Fruit fly (Drosophila melanogaster) whole organism, embryonic: ENCODE measurements around the gene Sumo.

Experiments used
- Aef1 ChIP-seq: fragments of 200-800 bp; sonication (Bioruptor generic); IDR thresholded peaks from 3 replicates; pipeline ENCODE4 v1.3.6; 2022; ENCODE audit warnings: missing biosample characterization, missing genetic modification characterization
- Bgb ChIP-seq: fragments of 200-800 bp; sonication (Bioruptor generic); IDR thresholded peaks from 2 replicates; pipeline ENCODE4 v1.3.6; 2022; ENCODE audit warnings: missing biosample characterization, missing genetic modification characterization; ENCODE audit not compliant: partially characterized antibody
- BtbVII ChIP-seq: fragments of 200-800 bp; sonication (Bioruptor generic); optimal IDR thresholded peaks from 3 replicates; lab custom pipeline; 2017; ENCODE audit warnings: missing biosample characterization, mild to moderate bottlenecking, missing genetic modification characterization
- CG10543 ChIP-seq: fragments of 200-800 bp; sonication (Bioruptor generic); optimal IDR thresholded peaks from 3 replicates; lab custom pipeline; 2017; ENCODE audit warnings: missing biosample characterization, mild to moderate bottlenecking, missing genetic modification characterization, moderate library complexity
- CG10565 ChIP-seq: fragments of 200-800 bp; sonication (Bioruptor generic); optimal IDR thresholded peaks from 3 replicates; lab custom pipeline; 2016; ENCODE audit warnings: missing biosample characterization, mild to moderate bottlenecking, missing genetic modification characterization
- CG11085 ChIP-seq: fragments of 200-800 bp; sonication (Bioruptor generic); IDR thresholded peaks from 2 replicates; pipeline ENCODE4 v1.3.6; 2022; ENCODE audit warnings: missing biosample characterization, missing genetic modification characterization
- CG12769 ChIP-seq: fragments of 200-800 bp; sonication (Bioruptor generic); optimal IDR thresholded peaks from 2 replicates; lab custom pipeline; 2019; ENCODE audit warnings: missing biosample characterization, mild to moderate bottlenecking, missing genetic modification characterization, moderate library complexity
- CG18619 ChIP-seq: fragments of 200-800 bp; sonication (Bioruptor generic); optimal IDR thresholded peaks from 3 replicates; lab custom pipeline; 2017; ENCODE audit warnings: missing biosample characterization, mild to moderate bottlenecking, missing genetic modification characterization
- CG18764 ChIP-seq: fragments of 200-800 bp; sonication (Bioruptor generic); optimal IDR thresholded peaks from 3 replicates; lab custom pipeline; 2016; ENCODE audit warnings: missing biosample characterization, missing genetic modification characterization
- CG2889 ChIP-seq: fragments of 200-800 bp; sonication (Bioruptor generic); IDR thresholded peaks from 3 replicates; pipeline ENCODE4 v1.3.6; 2022; ENCODE audit warnings: missing biosample characterization, missing genetic modification characterization
- CG42726 ChIP-seq: fragments of 200-800 bp; sonication (Bioruptor generic); IDR thresholded peaks from 2 replicates; pipeline ENCODE4 v1.3.6; 2022; ENCODE audit warnings: missing biosample characterization, missing genetic modification characterization; ENCODE audit not compliant: partially characterized antibody
- CG4424 ChIP-seq: fragments of 200-800 bp; sonication (Bioruptor generic); optimal IDR thresholded peaks from 3 replicates; lab custom pipeline; 2016; ENCODE audit warnings: missing biosample characterization, missing genetic modification characterization
- CG6791 ChIP-seq: fragments of 200-800 bp; sonication (Bioruptor generic); IDR thresholded peaks from 3 replicates; pipeline ENCODE4 v1.3.6; 2022; ENCODE audit warnings: missing biosample characterization, missing genetic modification characterization; ENCODE audit not compliant: partially characterized antibody
- CG7963 ChIP-seq: fragments of 200-800 bp; sonication (Bioruptor generic); IDR thresholded peaks from 3 replicates; pipeline ENCODE4 v1.3.6; 2022; ENCODE audit warnings: missing biosample characterization, missing genetic modification characterization; ENCODE audit not compliant: partially characterized antibody
- Chrac-16 ChIP-seq: fragments of 200-800 bp; sonication (Bioruptor generic); optimal IDR thresholded peaks from 3 replicates; lab custom pipeline; 2016; ENCODE audit warnings: missing biosample characterization, missing genetic modification characterization
- Deaf1 ChIP-seq: fragments of 200-800 bp; optimal IDR thresholded peaks from 3 replicates; lab custom pipeline; 2019; ENCODE audit warnings: missing biosample characterization, mild to moderate bottlenecking, missing genetic modification characterization, moderate library complexity
- Dp ChIP-seq: fragments of 200-800 bp; sonication (Bioruptor generic); optimal IDR thresholded peaks from 2 replicates; lab custom pipeline; 2018; ENCODE audit warnings: missing biosample characterization, mild to moderate bottlenecking, missing genetic modification characterization, moderate library complexity
- Fer2 ChIP-seq: fragments of 200-800 bp; sonication (Bioruptor generic); optimal IDR thresholded peaks from 2 replicates; lab custom pipeline; 2018; ENCODE audit warnings: missing biosample characterization, mild to moderate bottlenecking, missing genetic modification characterization, moderate library complexity
- Gug ChIP-seq: fragments of 200-800 bp; sonication (Bioruptor generic); IDR thresholded peaks from 4 replicates; pipeline ENCODE4 v1.3.6; 2022; ENCODE audit warnings: missing biosample characterization, missing genetic modification characterization
- H2.0 ChIP-seq: fragments of 200-800 bp; sonication (Bioruptor generic); IDR thresholded peaks from 2 replicates; pipeline ENCODE4 v1.3.6; 2022; ENCODE audit warnings: missing biosample characterization, missing genetic modification characterization
- Hr78 ChIP-seq, 2 experiments: fragments of 200-800 bp in 1 of 2; fragments of >200 bp in 1 of 2; sonication (Bioruptor generic) in 1 of 2; optimal IDR thresholded peaks; 2 replicates each; lab custom pipeline; 2017 to 2019; ENCODE audit warnings: missing biosample characterization in 2 of 2, missing genetic modification characterization in 2 of 2, mild to moderate bottlenecking in 1 of 2, moderate library complexity in 1 of 2
- Opbp ChIP-seq: fragments of 200-800 bp; sonication (Bioruptor generic); IDR thresholded peaks from 3 replicates; pipeline ENCODE4 v1.3.6; 2022; ENCODE audit warnings: missing biosample characterization, missing genetic modification characterization; ENCODE audit not compliant: partially characterized antibody
- Optix ChIP-seq: fragments of 200-800 bp; sonication (Bioruptor generic); IDR thresholded peaks from 3 replicates; pipeline ENCODE4 v1.3.6; 2022; ENCODE audit warnings: missing biosample characterization, missing genetic modification characterization
- Pdp1 ChIP-seq, 2 experiments: fragments of 200-800 bp; sonication (Bioruptor generic); optimal IDR thresholded peaks; 3 replicates each; lab custom pipeline; 2016; ENCODE audit warnings: missing biosample characterization in 2 of 2, missing genetic modification characterization in 2 of 2, mild to moderate bottlenecking in 1 of 2, moderate library complexity in 1 of 2
- Rx ChIP-seq: fragments of 200-800 bp; sonication (Bioruptor generic); IDR thresholded peaks from 2 replicates; pipeline ENCODE4 v1.3.6; 2022; ENCODE audit warnings: missing biosample characterization, missing genetic modification characterization
- Scr ChIP-seq: fragments of 200-800 bp; sonication (Bioruptor generic); IDR thresholded peaks from 2 replicates; pipeline ENCODE4 v1.3.6; 2022; ENCODE audit warnings: missing biosample characterization, missing genetic modification characterization; ENCODE audit not compliant: partially characterized antibody
- Sry-β ChIP-seq: fragments of 200-800 bp; sonication (Bioruptor generic); optimal IDR thresholded peaks from 2 replicates; lab custom pipeline; 2018; ENCODE audit warnings: missing biosample characterization, mild to moderate bottlenecking, missing genetic modification characterization, moderate library complexity
- Sry-δ ChIP-seq: fragments of 200-800 bp; sonication (Bioruptor generic); optimal IDR thresholded peaks from 2 replicates; lab custom pipeline; 2016; ENCODE audit warnings: missing biosample characterization, missing genetic modification characterization
- Usf ChIP-seq: fragments of 200-800 bp; sonication (Bioruptor generic); optimal IDR thresholded peaks from 2 replicates; lab custom pipeline; 2017; ENCODE audit warnings: missing genotype, missing biosample characterization, missing genetic modification characterization
- az2 ChIP-seq: fragments of 200-800 bp; sonication (Bioruptor generic); optimal IDR thresholded peaks from 3 replicates; lab custom pipeline; 2016; ENCODE audit warnings: missing biosample characterization, missing genetic modification characterization
- btn ChIP-seq: fragments of 200-800 bp; sonication (Bioruptor generic); optimal IDR thresholded peaks from 2 replicates; lab custom pipeline; 2016; ENCODE audit warnings: missing biosample characterization, missing genetic modification characterization
- crol ChIP-seq: fragments of 200-800 bp; sonication (Bioruptor generic); IDR thresholded peaks from 2 replicates; pipeline ENCODE4 v1.3.6; 2022; ENCODE audit warnings: missing biosample characterization, missing genetic modification characterization
- da ChIP-seq: fragments of 200-800 bp; sonication (Bioruptor generic); optimal IDR thresholded peaks from 2 replicates; lab custom pipeline; 2016; ENCODE audit warnings: missing biosample characterization, missing genetic modification characterization
- dan ChIP-seq: fragments of 200-800 bp; sonication (Bioruptor generic); IDR thresholded peaks from 2 replicates; pipeline ENCODE4 v1.3.6; 2022; ENCODE audit warnings: missing biosample characterization, missing genetic modification characterization
- dmrt99B ChIP-seq: fragments of 200-800 bp; sonication (Bioruptor generic); optimal IDR thresholded peaks from 2 replicates; lab custom pipeline; 2018; ENCODE audit warnings: missing biosample characterization, mild to moderate bottlenecking, missing genetic modification characterization, moderate library complexity
- exex ChIP-seq: fragments of 200-800 bp; sonication (Bioruptor generic); optimal IDR thresholded peaks from 4 replicates; lab custom pipeline; 2018; ENCODE audit warnings: missing biosample characterization, mild to moderate bottlenecking, missing genetic modification characterization, moderate library complexity
- ftz-f1 ChIP-seq: fragments of 200-800 bp; sonication (Bioruptor generic); optimal IDR thresholded peaks from 2 replicates; lab custom pipeline; 2016; ENCODE audit warnings: missing biosample characterization, missing genetic modification characterization
- fu2 ChIP-seq: fragments of 200-800 bp; sonication (Bioruptor generic); optimal IDR thresholded peaks from 2 replicates; lab custom pipeline; 2016; ENCODE audit warnings: missing biosample characterization, missing genetic modification characterization
- gem ChIP-seq: fragments of 200-800 bp; sonication (Bioruptor generic); optimal IDR thresholded peaks from 2 replicates; lab custom pipeline; 2019; ENCODE audit warnings: missing biosample characterization, mild to moderate bottlenecking, missing genetic modification characterization, moderate library complexity
- her ChIP-seq: fragments of 200-800 bp; sonication (Bioruptor generic); optimal IDR thresholded peaks from 2 replicates; lab custom pipeline; 2016; ENCODE audit warnings: missing biosample characterization, missing genetic modification characterization
- hkb ChIP-seq, 2 experiments: fragments of 200-800 bp in 1 of 2; fragments of >200 bp in 1 of 2; sonication (Bioruptor generic) in 1 of 2; IDR thresholded peaks in 1 of 2; optimal IDR thresholded peaks in 1 of 2; 2 replicates each; pipeline versions ENCODE4 v1.3.6 to Lab custom; 2017 to 2022; ENCODE audit warnings: missing biosample characterization in 1 of 2, missing genetic modification characterization in 1 of 2
- hth ChIP-seq: fragments of >200 bp; optimal IDR thresholded peaks from 2 replicates; lab custom pipeline; 2017; ENCODE audit warnings: inconsistent platforms
- klu ChIP-seq: fragments of 200-800 bp; sonication (Bioruptor generic); IDR thresholded peaks from 2 replicates; pipeline ENCODE4 v1.3.6; 2022; ENCODE audit warnings: missing biosample characterization, missing genetic modification characterization
- nerfin-1 ChIP-seq: fragments of 200-800 bp; sonication (Bioruptor generic); optimal IDR thresholded peaks from 3 replicates; lab custom pipeline; 2019; ENCODE audit warnings: missing biosample characterization, mild to moderate bottlenecking, missing genetic modification characterization, moderate library complexity
- nmo ChIP-seq: fragments of 200-800 bp; sonication (Bioruptor generic); optimal IDR thresholded peaks from 2 replicates; lab custom pipeline; 2018; ENCODE audit warnings: missing biosample characterization, mild to moderate bottlenecking, missing genetic modification characterization, moderate library complexity
- pros ChIP-seq: fragments of 200-800 bp; sonication (Bioruptor generic); optimal IDR thresholded peaks from 3 replicates; lab custom pipeline; 2019; ENCODE audit warnings: missing biosample characterization, mild to moderate bottlenecking, missing genetic modification characterization, moderate library complexity
- pzg ChIP-seq: fragments of 200-800 bp; sonication (Bioruptor generic); optimal IDR thresholded peaks from 3 replicates; lab custom pipeline; 2018; ENCODE audit warnings: missing biosample characterization, mild to moderate bottlenecking, missing genetic modification characterization, moderate library complexity
- vnd ChIP-seq: fragments of 200-800 bp; sonication (Bioruptor generic); IDR thresholded peaks from 3 replicates; pipeline ENCODE4 v1.3.6; 2022; ENCODE audit warnings: missing biosample characterization, missing genetic modification characterization; ENCODE audit not compliant: partially characterized antibody

The Sumo gene

DNA sequence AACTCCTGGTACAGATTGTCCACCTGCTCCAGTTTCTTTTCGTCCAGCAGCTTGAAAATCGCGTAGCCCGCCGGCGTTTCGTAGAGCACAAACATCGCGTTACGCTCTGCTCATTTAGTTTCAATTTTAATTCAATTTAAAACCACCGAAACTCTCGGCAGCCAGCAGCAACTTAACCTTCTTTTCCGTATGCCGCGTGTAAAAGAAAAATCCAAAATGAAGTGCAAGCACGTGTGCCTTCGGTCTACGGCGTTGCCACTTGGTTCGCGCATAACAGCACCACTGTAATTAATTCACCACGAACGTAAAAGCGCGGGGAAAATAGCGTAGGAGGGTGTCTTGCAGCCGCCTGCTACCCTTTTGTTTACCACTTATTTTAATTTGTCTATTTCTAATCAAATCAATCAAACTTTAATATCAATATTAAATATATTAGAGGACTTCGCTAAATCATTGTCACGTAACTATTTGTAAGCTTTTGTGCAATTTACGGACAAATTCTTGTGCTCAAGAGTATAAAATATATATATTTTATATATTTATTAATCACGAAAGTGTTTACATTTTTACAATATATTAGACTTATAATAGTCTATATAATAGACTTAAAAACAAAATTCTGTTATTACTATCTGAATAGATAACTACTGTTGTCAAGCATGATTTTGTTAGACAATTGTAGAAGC is 48.8 kb downstream of the Sumo start, which contains the start of gene nop5 (continued):
- TF ChIP-seq Bgb (GFP tag; lab: Robert Waterston, UW) (no peak), hkb (optimal IDR thresholded peaks at IDR 0.05; lab: Kevin White, UChicago) (no peak), hkb (GFP tag; IDR thresholded peaks at IDR 0.05; lab: Robert Waterston, UW) (no peak), CG4424 (peak; percentile 44), CG7963 (GFP tag; lab: Robert Waterston, UW) (no peak), crol (GFP tag; lab: Robert Waterston, UW) (no peak), Chrac-16 (GFP tag; lab: Kevin White, UChicago) (peak; percentile 33), hth (lab: Kevin White, UChicago) (no peak), exex (tag; lab: Kevin White, UChicago) (peak; percentile 47), her (GFP tag; lab: Kevin White, UChicago) (no peak), CG11085 (no peak), Pdp1 (GFP tag; optimal IDR thresholded peaks at IDR 0.05; lab: Kevin White, UChicago) (no peak), fu2 (no peak), Gug (no peak), Fer2 (tag; lab: Kevin White, UChicago) (peak; percentile 40), Sry-δ (GFP tag; lab: Kevin White, UChicago) (no peak), btn (GFP tag; lab: Kevin White, UChicago) (no peak), CG6791 (0 out of 3 replicates have a peak, but pooled peaks have one; percentile 31), nerfin-1 (tag; lab: Kevin White, UChicago) (peak; percentile 72), ftz-f1 (peak; percentile 44), Optix (GFP tag; lab: Robert Waterston, UW) (no peak), vnd (GFP tag; lab: Robert Waterston, UW) (no peak), Scr (GFP tag; lab: Robert Waterston, UW) (no peak), Hr78 (GFP tag; optimal IDR thresholded peaks at IDR 0.05; lab: Kevin White, UChicago) (no peak), Sry-β (GFP tag; lab: Kevin White, UChicago) (peak; percentile 28), CG18619 (peak; percentile 83), CG42726 (GFP tag; lab: Robert Waterston, UW) (no peak), gem (tag; lab: Kevin White, UChicago) (peak; percentile 85), az2 (GFP tag; lab: Kevin White, UChicago) (peak; percentile 44), CG18764 (GFP tag; lab: Kevin White, UChicago) (peak; percentile 26), Rx (no peak), BtbVII (peak; percentile 57), CG2889 (GFP tag; lab: Robert Waterston, UW) (no peak), pros (GFP tag; lab: Kevin White, UChicago) (peak; percentile 37), klu (GFP tag; lab: Robert Waterston, UW) (no peak), Deaf1 (tag; lab: Kevin White, UChicago) (peak; percentile 4), dmrt99B (tag; lab: Kevin White, UChicago) (no peak), nmo (GFP tag; lab: Kevin White, UChicago) (peak; percentile 81), da (GFP tag; lab: Kevin White, UChicago) (no peak), Aef1 (GFP tag; lab: Robert Waterston, UW) (no peak), pzg (GFP tag; lab: Kevin White, UChicago) (peak; percentile 47), Opbp (GFP tag; lab: Robert Waterston, UW) (no peak), CG10565 (GFP tag; lab: Kevin White, UChicago) (no peak), Dp (GFP tag; lab: Kevin White, UChicago) (peak; percentile 10), Usf (GFP tag; lab: Kevin White, UChicago) (peak; percentile 59), CG10543 (peak; percentile 85), dan (GFP tag; lab: Robert Waterston, UW) (no peak), CG12769 (no peak), H2.0 (GFP tag; lab: Robert Waterston, UW) (no peak)
